Fruit fly (Drosophila melanogaster): ENCODE data around the gene CG16986.

Gene CG16986

dm6 chr3L:2584119-2584805 lies 15.9 kb upstream of the CG16986 start:
- TF ChIP-seq h (optimal IDR thresholded peaks at IDR 0.05) (no peak), ttk (optimal IDR thresholded peaks at IDR 0.05) (no peak), Sin3A (optimal IDR thresholded peaks at IDR 0.05) (no peak), insv (optimal IDR thresholded peaks at IDR 0.05) (no peak), psq (optimal IDR thresholded peaks at IDR 0.05) (no peak), Myc (optimal IDR thresholded peaks at IDR 0.05) (no peak)

DNA sequence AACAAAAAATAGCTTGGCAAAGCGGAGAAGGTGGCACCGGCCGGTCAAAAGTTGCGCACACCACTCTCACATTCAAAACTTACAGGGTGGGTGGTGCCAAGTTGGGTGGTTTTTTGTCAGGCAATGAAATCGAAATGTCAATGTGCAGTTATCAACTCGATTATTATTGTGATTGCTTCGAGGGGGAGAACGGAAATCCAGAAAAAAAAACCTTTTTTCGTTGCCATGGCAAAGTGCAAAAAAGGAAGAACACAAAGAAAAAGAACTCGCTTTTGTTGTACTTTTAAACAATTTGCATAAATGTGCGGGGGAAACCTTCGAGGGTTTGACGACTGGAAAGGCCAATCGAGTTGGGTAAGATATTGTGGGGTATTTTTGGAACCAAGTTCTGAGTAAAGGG lies 15.3 kb upstream of the CG16986 start:
- TF ChIP-seq ttk (optimal IDR thresholded peaks at IDR 0.05) = no peak
- no peak for TF ChIP-seq insv (optimal IDR thresholded peaks at IDR 0.05)
- no peak for TF ChIP-seq Myc (optimal IDR thresholded peaks at IDR 0.05)
- no peak for TF ChIP-seq h (optimal IDR thresholded peaks at IDR 0.05)
- TF ChIP-seq Sin3A (optimal IDR thresholded peaks at IDR 0.05) = no peak
- no peak for TF ChIP-seq psq (optimal IDR thresholded peaks at IDR 0.05)

dm6 chr3L:2585794-2586741 lies 14.1 kb upstream of the CG16986 start, which contains the start of gene msn:
TSS of gene msn (minus strand) at chr3L:2586540.
- TF ChIP-seq Sin3A (optimal IDR thresholded peaks at IDR 0.05) = no peak
- TF ChIP-seq psq (optimal IDR thresholded peaks at IDR 0.05) = no peak
- no peak for TF ChIP-seq h (optimal IDR thresholded peaks at IDR 0.05)
- no peak for TF ChIP-seq insv (optimal IDR thresholded peaks at IDR 0.05)
- TF ChIP-seq ttk (optimal IDR thresholded peaks at IDR 0.05) = no peak
- no peak for TF ChIP-seq Myc (optimal IDR thresholded peaks at IDR 0.05)

DNA sequence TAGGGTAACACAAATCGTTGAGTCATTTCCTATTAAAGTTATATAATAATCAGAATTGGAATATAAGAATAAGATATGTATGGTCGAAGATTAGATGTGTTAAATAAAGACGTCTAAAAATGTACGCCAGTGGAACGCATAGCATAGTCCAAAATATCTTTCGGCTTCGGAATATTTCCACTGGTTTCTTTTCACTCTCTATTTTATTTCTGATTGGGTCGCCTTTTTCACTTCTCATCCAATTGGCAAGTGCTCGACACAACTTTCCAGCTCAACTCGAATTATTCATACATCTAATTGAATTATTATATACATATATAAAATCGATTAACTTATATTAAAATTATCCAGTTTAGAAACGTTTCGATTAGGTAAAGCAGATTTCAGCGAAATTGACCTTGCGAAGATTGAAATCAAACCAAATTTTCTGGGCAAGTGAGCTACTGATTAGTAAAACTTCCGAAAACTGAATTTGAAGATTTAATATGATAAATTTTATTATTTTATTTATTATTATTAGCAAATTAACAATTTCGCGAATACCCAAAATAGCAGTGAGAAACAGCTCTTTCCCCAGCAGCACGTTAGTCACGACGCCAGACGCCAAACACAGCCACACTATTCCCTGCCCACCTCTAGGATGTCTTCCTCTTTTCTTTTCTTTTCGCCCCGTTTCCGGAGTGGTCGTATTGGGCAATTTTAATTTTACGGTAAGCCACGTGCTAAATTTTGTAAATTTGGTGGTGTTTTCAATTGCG lies 13.1 kb upstream of the CG16986 start, which contains the start of gene RpL8:
Gene RpL8 (plus strand): TSS at position 653 of the 758 bp plus-strand sequence.
- no peak for TF ChIP-seq psq (optimal IDR thresholded peaks at IDR 0.05)
- no peak for TF ChIP-seq h (optimal IDR thresholded peaks at IDR 0.05)
- TF ChIP-seq Sin3A (optimal IDR thresholded peaks at IDR 0.05) = no peak
- no peak for TF ChIP-seq insv (optimal IDR thresholded peaks at IDR 0.05)
- TF ChIP-seq ttk (optimal IDR thresholded peaks at IDR 0.05) = no peak
- TF ChIP-seq Myc (optimal IDR thresholded peaks at IDR 0.05) = no peak

dm6 chr3L:2587562-2587918 lies 12.6 kb upstream of the CG16986 start:
- TF ChIP-seq ttk (optimal IDR thresholded peaks at IDR 0.05) = no peak

- no peak for TF ChIP-seq h (optimal IDR thresholded peaks at IDR 0.05)
- no peak for TF ChIP-seq psq (optimal IDR thresholded peaks at IDR 0.05)
- TF ChIP-seq Sin3A (optimal IDR thresholded peaks at IDR 0.05) = no peak
- peak; percentile 75 for TF ChIP-seq ttk (optimal IDR thresholded peaks at IDR 0.05)
- TF ChIP-seq insv (optimal IDR thresholded peaks at IDR 0.05) = no peak
- no peak for TF ChIP-seq Myc (optimal IDR thresholded peaks at IDR 0.05)
These were observed 11.8 kb upstream of the CG16986 start for dm6 chr3L:2588306-2588705.

- TF ChIP-seq psq (optimal IDR thresholded peaks at IDR 0.05) = peak; percentile 95
- no peak for TF ChIP-seq Myc (optimal IDR thresholded peaks at IDR 0.05)
These were observed 10.8 kb upstream of the CG16986 start, which contains the start of gene dos for dm6 chr3L:2589167-2589910. TSS of gene dos (plus strand) at chr3L:2589414.

DNA sequence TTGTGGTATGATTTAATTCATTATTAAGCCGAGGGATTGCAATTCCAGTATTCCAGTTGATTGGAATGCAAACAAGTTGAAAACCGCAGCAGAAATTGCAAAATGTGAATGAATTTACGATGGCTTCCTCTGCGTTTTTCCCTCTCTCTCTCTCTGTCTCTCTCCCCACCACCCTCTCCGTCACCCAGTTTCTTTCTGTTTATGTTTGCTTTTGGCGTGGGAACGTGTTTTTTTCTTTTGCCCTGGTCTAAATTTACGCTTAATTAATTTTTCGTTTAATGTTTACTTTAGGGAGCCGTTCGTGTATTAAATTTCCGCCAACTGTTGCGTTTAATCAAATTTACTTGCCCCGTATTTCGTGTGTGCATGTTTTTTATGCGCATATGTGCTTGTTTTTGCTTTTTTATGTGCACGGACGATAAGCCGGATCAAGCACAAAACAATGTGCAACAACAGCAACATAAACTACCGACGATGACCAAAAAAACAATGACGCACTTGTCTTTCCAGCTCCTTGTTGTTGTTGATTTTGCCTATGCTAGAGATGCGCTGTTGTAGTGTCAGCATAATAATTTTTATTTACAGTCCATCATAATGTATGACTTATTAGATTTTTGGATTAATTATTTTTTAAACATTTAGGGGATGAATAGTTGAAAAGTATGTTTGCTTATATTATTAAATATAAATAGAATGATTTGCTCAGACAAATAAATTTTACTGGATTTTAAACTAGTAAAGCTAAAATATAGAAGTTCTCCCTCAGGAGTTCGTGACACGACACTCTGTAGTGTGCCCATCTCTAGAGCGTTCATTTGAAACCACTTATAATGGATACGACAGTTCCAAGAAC lies 10.0 kb upstream of the CG16986 start:
- TF ChIP-seq Myc (optimal IDR thresholded peaks at IDR 0.05) = no peak
- TF ChIP-seq h (optimal IDR thresholded peaks at IDR 0.05) = no peak
- TF ChIP-seq psq (optimal IDR thresholded peaks at IDR 0.05) = no peak
- no peak for TF ChIP-seq Sin3A (optimal IDR thresholded peaks at IDR 0.05)
- no peak for TF ChIP-seq insv (optimal IDR thresholded peaks at IDR 0.05)
- TF ChIP-seq ttk (optimal IDR thresholded peaks at IDR 0.05) = no peak

dm6 chr3L:2590764-2591309 lies 9.3 kb upstream of the CG16986 start:
- TF ChIP-seq Myc (optimal IDR thresholded peaks at IDR 0.05) (no peak), Sin3A (optimal IDR thresholded peaks at IDR 0.05) (no peak), psq (optimal IDR thresholded peaks at IDR 0.05) (no peak), h (optimal IDR thresholded peaks at IDR 0.05) (no peak), insv (optimal IDR thresholded peaks at IDR 0.05) (no peak), ttk (optimal IDR thresholded peaks at IDR 0.05) (no peak)

- no peak for TF ChIP-seq ttk (optimal IDR thresholded peaks at IDR 0.05)
- no peak for TF ChIP-seq h (optimal IDR thresholded peaks at IDR 0.05)
- TF ChIP-seq insv (optimal IDR thresholded peaks at IDR 0.05) = no peak
- no peak for TF ChIP-seq Myc (optimal IDR thresholded peaks at IDR 0.05)
These were observed 4.7 kb upstream of the CG16986 start, which contains the start of gene CG16984 for dm6 chr3L:2595481-2595880. TSS of gene CG16984 (plus strand) at chr3L:2595781.
